Fruit fly (Drosophila melanogaster) whole organism, embryonic: ENCODE measurements around the gene Vm26Aa.

Experiments
- Adf1 ChIP-seq: fragments of 200-800 bp; sonication (Bioruptor generic); IDR thresholded peaks from 2 replicates; pipeline ENCODE4 v1.3.6; 2022; ENCODE audit warnings: missing biosample characterization, missing genetic modification characterization
- B-H2 ChIP-seq: fragments of 200-800 bp; sonication (Bioruptor generic); optimal IDR thresholded peaks from 2 replicates; lab custom pipeline; 2018; ENCODE audit warnings: missing biosample characterization, mild to moderate bottlenecking, missing genetic modification characterization
- CG10209 ChIP-seq: fragments of 200-800 bp; sonication (Bioruptor generic); optimal IDR thresholded peaks from 3 replicates; lab custom pipeline; 2017; ENCODE audit warnings: missing biosample characterization, mild to moderate bottlenecking, missing genetic modification characterization, missing genetic modification reagents
- CG10543 ChIP-seq: fragments of 200-800 bp; sonication (Bioruptor generic); optimal IDR thresholded peaks from 3 replicates; lab custom pipeline; 2017; ENCODE audit warnings: missing biosample characterization, mild to moderate bottlenecking, missing genetic modification characterization, moderate library complexity
- CG12155 ChIP-seq: fragments of 200-800 bp; sonication (Bioruptor generic); optimal IDR thresholded peaks from 3 replicates; lab custom pipeline; 2016; ENCODE audit warnings: missing biosample characterization, missing genetic modification characterization
- CG17829 ChIP-seq: fragments of 200-800 bp; optimal IDR thresholded peaks from 2 replicates; lab custom pipeline; 2019; ENCODE audit warnings: missing biosample characterization, mild to moderate bottlenecking, missing genetic modification characterization, moderate library complexity
- CG17912 ChIP-seq: fragments of 200-800 bp; sonication (Bioruptor generic); optimal IDR thresholded peaks from 2 replicates; lab custom pipeline; 2018; ENCODE audit warnings: missing biosample characterization, mild to moderate bottlenecking, missing genetic modification characterization
- CG18262 ChIP-seq: fragments of 200-800 bp; optimal IDR thresholded peaks from 3 replicates; lab custom pipeline; 2019; ENCODE audit warnings: missing biosample characterization, mild to moderate bottlenecking, missing genetic modification characterization, moderate library complexity
- CG2129 ChIP-seq: fragments of 200-800 bp; sonication (Bioruptor generic); IDR thresholded peaks from 2 replicates; pipeline ENCODE4 v1.3.6; 2022; ENCODE audit warnings: missing biosample characterization, missing genetic modification characterization; ENCODE audit not compliant: partially characterized antibody
- CG31224 ChIP-seq: fragments of 200-800 bp; sonication (Bioruptor generic); IDR thresholded peaks from 2 replicates; pipeline ENCODE4 v1.3.6; 2022; ENCODE audit warnings: missing biosample characterization, missing genetic modification characterization
- CG3281 ChIP-seq: fragments of 200-800 bp; sonication (Bioruptor generic); optimal IDR thresholded peaks from 3 replicates; lab custom pipeline; 2017; ENCODE audit warnings: missing biosample characterization, mild to moderate bottlenecking, missing genetic modification characterization
- CG3726 ChIP-seq: fragments of 200-800 bp; sonication (Bioruptor generic); IDR thresholded peaks from 3 replicates; pipeline ENCODE4, ENCODE4 v1.3.6; 2022; ENCODE audit warnings: missing biosample characterization, missing genetic modification characterization
- CG5953 ChIP-seq: fragments of 200-800 bp; sonication (Bioruptor generic); IDR thresholded peaks from 2 replicates; pipeline ENCODE4 v1.3.6; 2022; ENCODE audit warnings: missing biosample characterization, missing genetic modification characterization
- CG8388 ChIP-seq: fragments of 200-800 bp; sonication (Bioruptor generic); optimal IDR thresholded peaks from 2 replicates; lab custom pipeline; 2019; ENCODE audit warnings: missing biosample characterization, mild to moderate bottlenecking, missing genetic modification characterization, moderate library complexity
- CG8944 ChIP-seq: fragments of 200-800 bp; sonication (Bioruptor generic); optimal IDR thresholded peaks from 3 replicates; lab custom pipeline; 2016; ENCODE audit warnings: missing biosample characterization, missing genetic modification characterization
- CG9932 ChIP-seq: fragments of 200-800 bp; sonication (Bioruptor generic); IDR thresholded peaks from 2 replicates; pipeline ENCODE4 v1.3.6; 2022; ENCODE audit warnings: missing biosample characterization, missing genetic modification characterization
- Camta ChIP-seq: fragments of 200-800 bp; sonication (Bioruptor generic); optimal IDR thresholded peaks from 2 replicates; lab custom pipeline; 2016; ENCODE audit warnings: missing biosample characterization, missing genetic modification characterization
- Dref ChIP-seq: fragments of 200-800 bp; sonication (Bioruptor generic); IDR thresholded peaks from 2 replicates; pipeline ENCODE4 v1.3.6; 2022; ENCODE audit warnings: missing biosample characterization, missing genetic modification characterization
- E2f2 ChIP-seq: fragments of 200-800 bp; sonication (Bioruptor generic); IDR thresholded peaks from 2 replicates; pipeline ENCODE4 v1.3.6; 2022; ENCODE audit warnings: missing biosample characterization, missing genetic modification characterization
- HLH3B ChIP-seq: fragments of 200-800 bp; sonication (Bioruptor generic); IDR thresholded peaks from 2 replicates; pipeline ENCODE4 v1.3.6; 2022; ENCODE audit warnings: missing biosample characterization, missing genetic modification characterization
- HmgZ ChIP-seq: fragments of 200-800 bp; sonication (Bioruptor generic); optimal IDR thresholded peaks from 2 replicates; lab custom pipeline; 2018; ENCODE audit warnings: missing biosample characterization, mild to moderate bottlenecking, missing genetic modification characterization
- Hmr ChIP-seq: fragments of 200-800 bp; sonication (Bioruptor generic); optimal IDR thresholded peaks from 3 replicates; lab custom pipeline; 2017; ENCODE audit warnings: mild to moderate bottlenecking, missing biosample characterization, missing genetic modification reagents, missing genetic modification characterization
- Hr3 ChIP-seq: fragments of 200-800 bp; sonication (Bioruptor generic); optimal IDR thresholded peaks from 3 replicates; lab custom pipeline; 2016; ENCODE audit warnings: missing biosample characterization, missing genetic modification characterization
- Hsf ChIP-seq: fragments of 200-800 bp; sonication (Bioruptor generic); optimal IDR thresholded peaks from 3 replicates; lab custom pipeline; 2016; ENCODE audit warnings: missing biosample characterization, missing genetic modification characterization
- Kr ChIP-seq: fragments of 200-800 bp; sonication (Bioruptor generic); optimal IDR thresholded peaks from 2 replicates; lab custom pipeline; 2017; ENCODE audit warnings: missing biosample characterization, mild to moderate bottlenecking, missing genetic modification characterization
- Lhr ChIP-seq: fragments of 200-800 bp; sonication (Bioruptor generic); optimal IDR thresholded peaks from 3 replicates; lab custom pipeline; 2017; ENCODE audit warnings: mild to moderate bottlenecking, missing biosample characterization, missing genetic modification reagents, missing genetic modification characterization
- MBD-R2 ChIP-seq: fragments of 200-800 bp; sonication (Bioruptor generic); IDR thresholded peaks from 2 replicates; pipeline ENCODE4 v1.3.6; 2022; ENCODE audit warnings: missing biosample characterization, missing genetic modification characterization
- NC2α ChIP-seq: fragments of 200-800 bp; sonication (Bioruptor generic); optimal IDR thresholded peaks from 2 replicates; lab custom pipeline; 2016; ENCODE audit warnings: missing biosample characterization, missing genetic modification characterization
- Pdp1 ChIP-seq, 2 experiments: fragments of 200-800 bp; sonication (Bioruptor generic); optimal IDR thresholded peaks; 3 replicates each; lab custom pipeline; 2016; ENCODE audit warnings: missing biosample characterization in 2 of 2, missing genetic modification characterization in 2 of 2, mild to moderate bottlenecking in 1 of 2, moderate library complexity in 1 of 2
- Sry-β ChIP-seq: fragments of 200-800 bp; sonication (Bioruptor generic); optimal IDR thresholded peaks from 2 replicates; lab custom pipeline; 2018; ENCODE audit warnings: missing biosample characterization, mild to moderate bottlenecking, missing genetic modification characterization, moderate library complexity
- ash1 ChIP-seq: fragments of 200-800 bp; sonication (Bioruptor generic); optimal IDR thresholded peaks from 2 replicates; lab custom pipeline; 2018; ENCODE audit warnings: missing biosample characterization, mild to moderate bottlenecking, missing genetic modification characterization
- bbx ChIP-seq: fragments of 200-800 bp; sonication (Bioruptor generic); IDR thresholded peaks from 2 replicates; pipeline ENCODE4 v1.3.6; 2022; ENCODE audit warnings: missing biosample characterization, missing genetic modification characterization; ENCODE audit not compliant: partially characterized antibody
- dysf ChIP-seq: fragments of 200-800 bp; sonication (Bioruptor generic); IDR thresholded peaks from 3 replicates; pipeline ENCODE4 v1.3.6; 2022; ENCODE audit warnings: missing biosample characterization, missing genetic modification characterization
- ewg ChIP-seq: fragments of 200-800 bp; sonication (Bioruptor generic); optimal IDR thresholded peaks from 3 replicates; lab custom pipeline; 2017; ENCODE audit warnings: mild to moderate bottlenecking, missing biosample characterization, missing genetic modification reagents, missing genetic modification characterization
- gcm ChIP-seq: fragments of 200-800 bp; sonication (Bioruptor generic); optimal IDR thresholded peaks from 2 replicates; lab custom pipeline; 2019; ENCODE audit warnings: missing biosample characterization, mild to moderate bottlenecking, missing genetic modification characterization, moderate library complexity
- ind ChIP-seq: fragments of 200-800 bp; sonication (Bioruptor generic); optimal IDR thresholded peaks from 3 replicates; lab custom pipeline; 2016; ENCODE audit warnings: missing biosample characterization, missing genetic modification characterization
- inv ChIP-seq: fragments of 200-800 bp; sonication (Bioruptor generic); IDR thresholded peaks from 2 replicates; pipeline ENCODE4 v1.3.6; 2022; ENCODE audit warnings: missing biosample characterization, missing genetic modification characterization; ENCODE audit not compliant: partially characterized antibody
- jigr1 ChIP-seq: fragments of 200-800 bp; sonication (Bioruptor generic); IDR thresholded peaks from 3 replicates; pipeline ENCODE4 v1.3.6; 2022; ENCODE audit warnings: missing biosample characterization, missing genetic modification characterization
- lmd ChIP-seq: fragments of 200-800 bp; sonication (Bioruptor generic); IDR thresholded peaks from 2 replicates; pipeline ENCODE4 v1.3.6; 2022; ENCODE audit warnings: missing biosample characterization, missing genetic modification characterization
- lov ChIP-seq, 2 experiments: fragments of 200-800 bp in 1 of 2; fragments of >200 bp in 1 of 2; sonication (Bioruptor generic) in 1 of 2; IDR thresholded peaks in 1 of 2; optimal IDR thresholded peaks in 1 of 2; 2 replicates in 1 of 2; 3 replicates in 1 of 2; pipeline versions ENCODE4 v1.3.6 to Lab custom; 2017 to 2022; ENCODE audit warnings: missing biosample characterization in 1 of 2, missing genetic modification characterization in 1 of 2
- otp ChIP-seq: fragments of 200-800 bp; sonication (Bioruptor generic); IDR thresholded peaks from 3 replicates; pipeline ENCODE4, ENCODE4 v1.3.6; 2022; ENCODE audit warnings: missing biosample characterization, missing genetic modification characterization
- peb ChIP-seq: fragments of 200-800 bp; sonication (Bioruptor generic); IDR thresholded peaks from 2 replicates; pipeline ENCODE4 v1.3.6; 2022; ENCODE audit warnings: missing biosample characterization, missing genetic modification characterization
- sisA ChIP-seq: fragments of 200-800 bp; sonication (Bioruptor generic); IDR thresholded peaks from 2 replicates; pipeline ENCODE4 v1.3.6; 2022; ENCODE audit warnings: missing biosample characterization, missing genetic modification characterization
- sna ChIP-seq: fragments of 200-800 bp; sonication (Bioruptor generic); IDR thresholded peaks from 2 replicates; pipeline ENCODE4 v1.3.6; 2022; ENCODE audit warnings: missing biosample characterization, missing genetic modification characterization; ENCODE audit not compliant: partially characterized antibody
- sqz ChIP-seq: fragments of 200-800 bp; sonication (Bioruptor generic); optimal IDR thresholded peaks from 3 replicates; lab custom pipeline; 2018; ENCODE audit warnings: missing biosample characterization, mild to moderate bottlenecking, missing genetic modification characterization
- vnd ChIP-seq: fragments of 200-800 bp; sonication (Bioruptor generic); IDR thresholded peaks from 3 replicates; pipeline ENCODE4 v1.3.6; 2022; ENCODE audit warnings: missing biosample characterization, missing genetic modification characterization; ENCODE audit not compliant: partially characterized antibody
- wdn ChIP-seq: fragments of 200-800 bp; sonication (Bioruptor generic); IDR thresholded peaks from 2 replicates; pipeline ENCODE4 v1.3.6; 2022; ENCODE audit warnings: missing biosample characterization, missing genetic modification characterization

The Vm26Aa gene

DNA sequence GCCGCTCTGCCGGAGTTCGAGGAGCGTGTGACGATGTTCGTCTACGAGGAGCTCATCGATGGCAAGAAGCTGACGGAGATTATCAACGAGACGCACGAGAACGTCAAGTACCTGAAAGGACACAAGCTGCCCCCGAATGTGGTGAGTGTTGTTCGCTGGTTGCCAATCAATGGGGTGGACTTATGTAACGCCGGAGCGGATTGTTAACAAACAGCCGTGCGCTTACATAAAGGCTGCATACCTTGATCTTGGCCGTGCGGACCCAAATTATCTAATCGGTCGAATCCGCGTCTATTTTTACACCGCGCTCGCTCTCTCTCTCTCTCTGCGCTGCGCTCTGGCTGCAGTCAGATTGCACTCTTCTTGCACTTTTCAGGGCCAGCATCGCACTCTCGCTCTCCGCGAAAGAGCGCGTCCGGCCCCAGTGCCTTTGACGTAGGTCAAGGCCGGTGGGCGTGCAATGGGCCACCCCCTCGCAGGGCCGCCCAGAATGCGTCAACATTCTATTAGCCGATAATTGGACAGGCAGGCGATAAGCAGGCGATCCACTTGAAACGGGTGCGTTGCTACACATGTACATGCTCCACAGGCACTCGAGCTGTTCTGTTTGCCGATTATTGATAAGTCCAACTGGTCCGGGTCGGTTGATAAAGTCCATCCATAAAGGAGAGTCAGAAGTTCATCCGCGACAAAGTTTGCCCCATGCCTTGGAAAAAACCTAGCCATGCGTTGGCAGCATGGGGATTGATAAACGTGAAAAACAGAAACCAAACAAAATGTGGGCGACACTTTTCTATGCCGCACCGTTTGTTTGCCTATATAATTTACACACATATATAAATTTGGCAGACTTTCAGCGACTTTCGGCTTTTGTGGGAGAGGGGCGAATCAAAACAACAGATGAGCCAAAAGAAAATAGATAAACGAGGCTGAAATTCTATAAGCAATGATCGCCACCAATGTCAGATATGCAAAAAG, 15.5 kb downstream of the Vm26Aa start (continued):
- TF ChIP-seq gcm (GFP tag; lab: Kevin White, UChicago) (no peak), Dref (GFP tag; lab: Robert Waterston, UW) (no peak), jigr1 (no peak), CG8944 (no peak), lmd (GFP tag; lab: Robert Waterston, UW) (0 out of 2 replicates have a peak, but pooled peaks have one; percentile 6), peb (GFP tag; lab: Robert Waterston, UW) (no peak), Pdp1 (GFP tag; optimal IDR thresholded peaks at IDR 0.05; lab: Kevin White, UChicago) (peak in 1 of 2 experiments; percentile 98), lov (optimal IDR thresholded peaks at IDR 0.05; lab: Kevin White, UChicago) (no peak), lov (GFP tag; IDR thresholded peaks at IDR 0.05; lab: Robert Waterston, UW) (no peak), Hmr (GFP tag; lab: Kevin White, UChicago) (no peak), sisA (GFP tag; lab: Robert Waterston, UW) (no peak), CG10543 (GFP tag; lab: Kevin White, UChicago) (peak; percentile 38), CG10209 (GFP tag; lab: Kevin White, UChicago) (no peak), CG31224 (no peak), ind (GFP tag; lab: Kevin White, UChicago) (no peak), CG2129 (GFP tag; lab: Robert Waterston, UW) (no peak), ash1 (GFP tag; lab: Kevin White, UChicago) (no peak), E2f2 (GFP tag; lab: Robert Waterston, UW) (peak; percentile 38; the same call in 1 of the 2 replicates), Camta (GFP tag; lab: Kevin White, UChicago) (no peak), sqz (GFP tag; lab: Kevin White, UChicago) (no peak), CG12155 (GFP tag; lab: Kevin White, UChicago) (no peak), CG3726 (GFP tag; lab: Robert Waterston, UW) (no peak), dysf (peak; percentile 50; the same call in 2 of the 3 replicates), HLH3B (no peak), Adf1 (GFP tag; lab: Robert Waterston, UW) (no peak), CG18262 (no peak), vnd (GFP tag; lab: Robert Waterston, UW) (peak; percentile 74; the same call in 2 of the 3 replicates), NC2α (GFP tag; lab: Kevin White, UChicago) (peak; percentile 50), CG5953 (no peak), bbx (GFP tag; lab: Robert Waterston, UW) (peak; percentile 21; the same call in 1 of the 2 replicates), Hr3 (GFP tag; lab: Kevin White, UChicago) (no peak), CG3281 (GFP tag; lab: Kevin White, UChicago) (no peak), CG9932 (no peak), sna (GFP tag; lab: Robert Waterston, UW) (no peak), inv (GFP tag; lab: Robert Waterston, UW) (no peak), wdn (GFP tag; lab: Robert Waterston, UW) (no peak), B-H2 (peak; percentile 48), CG8388 (GFP tag; lab: Kevin White, UChicago) (no peak), MBD-R2 (peak; percentile 27; the same call in 1 of the 2 replicates), CG17829 (tag; lab: Kevin White, UChicago) (no peak), Hsf (GFP tag; lab: Kevin White, UChicago) (no peak), CG17912 (GFP tag; lab: Kevin White, UChicago) (peak; percentile 33), Kr (GFP tag; lab: Kevin White, UChicago) (peak; percentile 7), ewg (GFP tag; lab: Kevin White, UChicago) (no peak), HmgZ (tag; lab: Kevin White, UChicago) (peak; percentile 53), Sry-β (GFP tag; lab: Kevin White, UChicago) (no peak), otp (GFP tag; lab: Robert Waterston, UW) (0 out of 3 replicates have a peak, but pooled peaks have one; percentile 18), Lhr (no peak)
